Worm (Caenorhabditis elegans) whole organism, midembryonic: Measurements from ENCODE around the gene fbxb-63.

Experiments used
- med-1 ChIP-seq: sonication (generic microtip); optimal IDR thresholded peaks from 2 replicates; lab custom pipeline; 2017; ENCODE audit warnings: missing genetic modification characterization, mild to moderate bottlenecking, missing compliant biosample characterization, antibody characterized with exemption, missing genetic modification reagents; ENCODE audit not compliant: insufficient read depth
- tab-1 ChIP-seq: fragments of 200-800 bp; sonication (Bioruptor generic); IDR thresholded peaks from 2 replicates; pipeline ENCODE4 v1.3.6; 2022; ENCODE audit warnings: missing genetic modification characterization, missing compliant biosample characterization

ce11 chrV:19311391-19311790, 7.9 kb upstream of the fbxb-63 start, which contains the start of gene C43D7.8:
- no peak for TF ChIP-seq tab-1
- no peak for TF ChIP-seq med-1 (GFP tag; lab: Kevin White, UChicago)
